Fruit fly (Drosophila melanogaster) ovary, adult (tissue): ENCODE results near the gene Cep290.

Source experiments
- CG17801 ChIP-seq: fragments of 200-800 bp; optimal IDR thresholded peaks from 2 replicates; lab custom pipeline; 2019; ENCODE audit warnings: missing biosample characterization, mild to moderate bottlenecking, missing genetic modification characterization, moderate library complexity; ENCODE audit not compliant: partially characterized antibody

Gene Cep290

DNA sequence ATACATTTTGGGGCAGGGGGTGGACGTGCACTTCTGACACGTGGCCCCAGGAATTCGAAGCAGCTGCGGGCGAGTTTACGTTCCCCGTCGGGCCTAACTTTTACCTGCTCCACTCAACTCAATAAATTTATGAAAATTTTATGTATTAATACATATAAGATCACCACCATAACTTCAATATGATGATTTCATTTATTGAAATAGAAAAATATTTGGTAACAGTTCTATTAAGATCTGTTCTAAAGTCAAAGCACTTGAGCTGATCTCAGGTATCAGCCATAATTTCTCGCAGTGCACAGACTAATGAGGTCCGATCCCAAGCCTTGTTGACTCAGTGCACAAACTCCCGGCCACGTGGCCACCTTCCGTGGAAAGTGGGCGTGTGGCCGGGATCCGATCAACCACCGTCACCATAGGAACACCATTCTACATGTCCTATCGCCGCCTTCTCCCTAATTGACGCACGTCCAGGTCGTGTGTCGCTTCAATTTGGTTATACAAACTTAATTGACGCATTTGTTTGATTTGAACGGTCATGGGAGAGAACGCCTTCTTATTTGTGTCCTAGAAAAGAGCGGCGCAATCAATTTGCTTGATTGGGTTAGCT lies 33.6 kb upstream of the Cep290 start:
- no peak for TF ChIP-seq CG17801 (GFP tag; lab: Kevin White, UChicago)

DNA sequence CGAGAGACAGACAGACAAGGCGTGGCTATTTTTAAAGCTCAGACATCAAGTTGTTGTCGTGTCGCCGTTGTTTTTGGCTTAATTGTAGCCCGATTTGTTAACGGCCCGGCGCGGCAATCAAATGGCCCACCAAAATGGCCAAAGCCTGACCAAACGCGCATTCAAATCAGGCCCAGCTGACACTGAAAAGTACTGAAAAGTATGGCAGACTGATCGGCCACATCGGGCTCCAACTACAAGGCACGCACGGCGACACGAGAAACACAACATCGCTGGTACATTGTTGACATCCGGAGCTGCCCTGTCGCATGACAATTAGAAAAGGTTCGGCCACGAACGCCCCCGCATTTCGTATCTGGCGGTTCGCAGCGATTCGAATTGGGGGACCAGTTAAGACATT lies 31.9 kb upstream of the Cep290 start:
- TF ChIP-seq CG17801 (GFP tag; lab: Kevin White, UChicago), result no peak

DNA sequence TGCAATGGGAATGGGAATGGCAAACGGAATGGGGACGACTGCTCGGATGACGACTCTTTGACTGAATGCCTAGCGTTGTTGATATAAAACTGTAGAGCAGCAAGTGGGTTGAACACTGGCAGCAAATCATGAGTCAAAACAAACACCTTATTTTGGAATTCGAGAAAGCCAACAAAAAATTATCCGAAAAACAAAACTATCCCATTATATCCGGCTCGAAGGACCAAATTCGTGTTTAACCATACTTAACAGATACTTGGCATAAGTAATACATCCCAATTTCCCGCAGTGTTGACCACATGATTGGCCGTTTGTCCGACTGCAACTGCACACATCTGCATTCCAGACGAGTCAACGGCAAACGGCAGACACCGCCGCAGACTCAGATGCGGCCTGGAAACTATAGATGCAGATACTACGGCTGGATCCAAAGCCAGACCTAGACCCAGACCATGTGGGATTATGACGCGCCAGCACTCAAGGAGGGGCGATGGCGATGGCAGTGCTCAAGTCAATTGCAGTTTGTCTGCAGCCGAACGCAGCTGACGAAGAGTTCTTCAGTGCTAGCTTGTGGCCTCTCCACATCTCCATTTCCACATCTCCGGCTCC lies 30.4 kb upstream of the Cep290 start:
- TF ChIP-seq CG17801 (GFP tag; lab: Kevin White, UChicago), result no peak

DNA sequence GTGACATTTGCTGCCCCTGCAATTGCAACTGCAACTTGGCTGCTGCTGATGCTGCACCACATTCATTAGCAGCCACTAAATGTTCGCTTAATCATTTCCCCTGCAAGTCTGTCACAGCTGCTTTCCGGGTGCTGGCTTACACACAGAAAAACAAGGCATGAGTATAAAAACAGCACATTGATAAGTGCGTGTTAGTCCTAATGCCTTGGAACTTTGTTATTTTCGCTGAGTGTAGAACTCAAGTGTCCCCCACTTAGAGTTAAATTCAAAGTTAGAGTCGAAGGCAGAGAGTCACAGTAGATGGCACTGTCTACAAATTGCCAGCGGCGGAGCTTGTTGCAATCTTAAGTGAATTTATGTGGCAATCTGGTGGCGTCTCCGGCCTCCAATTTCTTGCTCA lies 29.8 kb upstream of the Cep290 start:
- no peak for TF ChIP-seq CG17801 (GFP tag; lab: Kevin White, UChicago)

DNA sequence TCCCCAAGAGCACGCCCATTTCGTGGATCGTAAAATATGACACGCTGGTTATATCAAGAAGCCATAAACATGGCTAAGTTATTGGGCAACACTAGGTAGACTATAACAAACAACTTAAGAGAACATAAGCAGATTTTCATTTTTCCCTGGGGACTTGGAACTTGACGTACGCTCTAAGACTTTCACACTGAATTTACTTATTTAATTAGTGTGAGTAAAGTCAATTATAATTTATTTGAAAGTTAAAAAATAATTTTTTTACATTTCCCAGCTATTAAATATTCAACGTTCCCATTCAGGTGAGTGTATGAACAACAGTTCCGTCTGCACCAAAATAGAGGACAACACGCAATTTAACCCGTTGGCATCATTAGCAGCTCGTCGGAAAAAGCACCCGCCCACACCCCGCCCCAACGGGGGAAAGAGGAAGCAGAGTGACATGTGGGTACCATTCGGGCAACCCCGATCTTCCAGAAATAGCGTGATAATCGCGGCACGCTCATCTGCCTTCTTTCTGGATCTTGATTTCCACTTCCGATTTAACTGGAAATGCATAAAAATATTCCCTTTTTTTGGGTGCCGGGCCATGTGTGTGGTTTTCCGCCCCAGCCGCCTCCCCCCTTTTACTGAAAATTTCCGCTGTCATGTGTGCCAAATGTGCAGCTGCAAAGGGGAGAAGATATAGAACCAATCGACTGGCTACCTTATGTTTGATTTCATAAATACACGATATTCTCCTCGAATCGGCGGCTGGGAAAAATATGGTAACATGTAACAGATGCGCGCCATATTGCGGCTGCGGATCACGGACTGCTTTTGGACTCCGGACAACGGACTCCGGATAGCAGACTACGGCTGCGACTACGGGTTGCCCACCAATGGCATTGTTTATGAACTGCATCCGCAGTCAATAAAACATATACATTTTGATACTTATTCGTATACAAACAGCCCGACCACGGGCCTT lies 28.2 kb upstream of the Cep290 start:
- TF ChIP-seq CG17801 (GFP tag; lab: Kevin White, UChicago), result no peak

DNA sequence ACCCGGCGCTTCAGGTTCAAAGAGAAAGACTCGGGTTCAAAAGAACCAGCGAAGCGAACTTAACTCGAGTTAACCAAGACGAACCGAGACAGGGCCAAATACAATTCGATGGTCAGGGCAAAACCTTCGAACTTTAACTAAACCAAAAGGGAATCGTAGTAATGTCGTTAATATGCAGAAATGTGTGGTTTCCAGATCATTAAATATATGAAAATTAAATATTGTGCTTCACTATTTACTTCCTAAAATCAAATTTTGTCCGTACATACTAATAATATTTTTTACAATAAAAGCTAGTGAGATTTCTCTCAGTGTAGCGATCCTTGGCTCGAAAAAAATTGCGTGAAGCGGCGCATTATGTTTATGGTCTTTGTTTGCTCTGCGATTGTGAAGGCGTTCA lies 26.0 kb upstream of the Cep290 start:
- no peak for TF ChIP-seq CG17801 (GFP tag; lab: Kevin White, UChicago)

DNA sequence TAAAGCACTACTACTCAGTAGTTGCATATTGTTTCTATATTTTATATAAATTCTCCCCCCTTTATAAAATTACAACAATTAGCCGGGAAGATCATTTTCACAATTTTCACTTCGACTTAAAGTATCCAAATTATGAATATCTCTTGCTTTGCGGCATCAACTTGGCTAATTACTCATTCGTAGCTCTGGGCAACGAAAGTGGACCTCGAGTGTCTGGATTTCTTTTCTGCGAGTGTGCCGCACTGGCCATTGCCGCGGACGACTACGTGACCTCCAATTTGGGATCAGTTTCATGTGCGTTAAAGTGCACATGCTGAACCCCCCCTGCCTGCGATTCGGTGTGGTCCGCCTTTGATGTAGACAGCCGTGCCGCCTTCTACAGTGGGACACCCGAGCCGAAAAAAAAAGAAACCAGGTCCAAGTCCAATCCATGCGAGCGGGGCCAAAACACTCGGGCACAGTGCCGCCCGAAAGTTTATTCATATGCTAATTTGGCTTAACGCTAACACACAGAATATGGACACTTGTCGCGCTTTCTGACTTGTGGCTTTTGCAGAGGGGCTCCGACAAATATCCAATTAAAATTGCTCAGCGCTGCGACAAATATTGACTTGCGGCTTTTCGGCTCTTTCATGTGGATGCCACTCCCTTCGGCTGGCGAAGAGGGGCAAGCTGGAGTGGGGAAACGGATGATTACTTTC lies 25.1 kb upstream of the Cep290 start:
- no peak for TF ChIP-seq CG17801 (GFP tag; lab: Kevin White, UChicago)

DNA sequence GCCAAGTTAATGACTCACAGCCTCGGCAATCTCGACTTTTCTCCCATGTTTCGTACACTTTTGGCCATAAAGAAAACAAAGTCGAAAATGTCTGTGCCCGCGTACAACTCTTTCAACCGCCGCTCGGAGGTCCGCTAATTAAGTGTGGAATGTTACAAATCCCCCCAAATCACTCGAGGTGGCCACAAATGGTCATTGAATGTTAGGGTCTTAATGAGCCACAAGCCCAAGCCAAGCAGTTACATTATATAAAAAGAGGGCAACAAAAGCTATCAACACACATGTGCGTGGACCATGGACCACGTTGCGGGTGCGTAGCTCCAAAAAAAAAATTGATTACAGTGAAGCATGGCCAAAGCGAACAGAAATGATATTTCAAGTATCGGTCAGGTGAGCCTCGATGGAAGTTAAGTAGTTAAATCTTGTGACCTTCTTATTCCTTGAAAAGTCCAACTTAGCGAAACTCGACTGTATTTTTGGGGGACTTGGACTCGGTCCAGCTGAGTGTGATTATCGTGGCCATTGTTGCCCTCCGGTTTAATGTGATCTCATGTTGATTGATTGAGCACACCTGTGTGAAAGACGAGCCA lies 24.3 kb upstream of the Cep290 start:
- no peak for TF ChIP-seq CG17801 (GFP tag; lab: Kevin White, UChicago)

DNA sequence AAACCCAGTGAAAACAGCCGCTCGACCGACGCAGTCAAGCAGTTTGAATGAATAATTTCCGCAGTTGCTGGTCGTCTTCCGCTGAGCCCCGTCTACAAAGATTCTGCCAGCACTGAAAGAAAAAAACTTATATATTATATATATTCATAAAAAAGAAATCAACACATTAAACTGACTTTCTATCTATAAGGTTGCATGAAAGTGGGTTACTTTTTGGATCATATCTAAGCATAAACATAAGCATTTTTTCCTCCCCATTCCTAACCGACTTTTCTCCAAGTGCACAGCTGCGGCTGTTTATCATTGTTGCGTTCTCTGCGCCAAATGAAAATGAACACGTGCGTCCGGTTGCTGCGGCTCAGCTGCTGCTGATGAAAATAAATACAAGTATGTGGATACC lies 23.4 kb upstream of the Cep290 start:
- TF ChIP-seq CG17801 (GFP tag; lab: Kevin White, UChicago), result peak; percentile 64

DNA sequence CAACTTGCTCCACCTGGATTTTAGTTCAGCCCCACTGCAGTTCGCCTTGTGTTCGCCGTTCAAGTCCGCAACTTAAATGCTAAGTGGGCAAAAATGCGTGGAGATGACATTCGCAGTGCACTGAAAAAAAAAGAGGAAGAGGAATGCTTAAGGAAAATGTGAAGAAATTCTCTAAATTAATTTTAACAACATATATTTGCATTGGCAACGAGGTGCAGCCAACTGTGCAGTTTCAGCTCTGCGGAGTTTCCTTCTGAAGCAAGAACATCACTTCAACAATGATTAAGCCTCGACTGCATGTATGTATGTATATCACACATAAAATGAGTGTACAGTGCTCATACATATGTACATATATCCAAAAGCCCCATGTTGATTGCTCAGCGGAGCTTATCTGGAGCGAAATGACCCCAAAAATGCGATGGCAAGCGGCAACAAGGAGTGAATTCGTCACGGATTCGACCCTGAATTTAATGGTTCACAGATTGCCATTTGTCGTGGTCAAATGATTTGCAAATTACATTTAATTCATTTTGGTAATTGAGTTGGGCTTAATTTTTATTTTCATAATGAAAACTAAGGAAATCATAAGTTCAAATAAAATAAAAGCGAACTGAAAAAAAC lies 22.6 kb upstream of the Cep290 start:
- no peak for TF ChIP-seq CG17801 (GFP tag; lab: Kevin White, UChicago)

DNA sequence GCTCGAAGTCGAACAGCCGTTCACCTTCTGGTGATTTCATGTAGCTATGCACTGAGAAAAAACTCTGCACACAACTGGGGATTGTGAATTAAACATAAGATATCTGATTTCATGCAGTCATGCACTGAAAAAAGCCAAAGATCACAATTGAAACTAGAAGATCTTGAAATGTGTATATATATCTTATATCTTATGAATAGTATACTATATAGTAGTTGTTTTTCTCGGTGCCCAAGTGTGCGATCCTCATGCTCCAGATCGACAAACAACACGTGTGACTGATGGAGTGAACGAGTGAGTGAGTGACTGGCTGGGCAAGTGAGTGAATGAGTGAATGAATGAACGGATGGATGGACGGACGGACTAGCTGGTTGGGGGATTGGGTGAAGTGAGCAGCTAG lies 21.8 kb upstream of the Cep290 start:
- no peak for TF ChIP-seq CG17801 (GFP tag; lab: Kevin White, UChicago)

DNA sequence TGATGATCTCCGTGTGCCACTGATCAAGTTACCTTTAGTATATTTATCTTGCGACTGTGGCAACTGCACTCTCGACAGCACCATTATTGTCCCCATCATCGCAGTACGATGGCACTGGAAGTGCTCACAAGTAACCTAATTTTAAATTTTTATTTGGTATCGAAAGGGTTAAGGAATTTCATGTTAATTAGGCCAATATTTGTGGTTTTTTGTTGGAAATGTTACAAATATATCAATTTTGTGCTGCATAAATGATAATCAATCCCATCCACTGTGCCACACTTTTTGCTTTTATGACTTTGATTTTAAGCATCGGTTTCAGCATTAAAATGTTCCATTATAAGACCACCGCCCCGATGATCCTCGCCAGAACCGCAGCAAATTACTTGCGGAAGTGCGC lies 21.1 kb upstream of the Cep290 start:
- no peak for TF ChIP-seq CG17801 (GFP tag; lab: Kevin White, UChicago)

DNA sequence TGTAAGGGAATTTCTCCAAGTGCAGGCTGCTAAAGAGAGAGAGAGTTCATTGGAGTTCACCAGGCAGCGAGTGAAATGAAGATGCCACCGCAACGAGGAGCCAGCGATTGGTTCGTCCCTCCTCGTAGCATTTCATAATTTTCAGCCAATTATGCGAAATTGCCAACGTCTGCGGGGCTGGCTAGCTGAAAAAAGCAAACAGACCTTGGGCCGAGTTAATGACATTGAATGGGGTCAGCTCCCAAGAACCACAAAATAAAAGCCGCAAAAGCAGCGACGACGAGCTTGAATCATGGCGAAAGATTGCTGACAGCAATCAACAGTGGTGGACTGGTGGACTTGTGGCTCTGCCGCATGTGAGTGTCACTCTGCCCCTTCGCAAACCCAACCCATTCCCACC lies 20.1 kb upstream of the Cep290 start:
- TF ChIP-seq CG17801 (GFP tag; lab: Kevin White, UChicago), result peak; percentile 8

DNA sequence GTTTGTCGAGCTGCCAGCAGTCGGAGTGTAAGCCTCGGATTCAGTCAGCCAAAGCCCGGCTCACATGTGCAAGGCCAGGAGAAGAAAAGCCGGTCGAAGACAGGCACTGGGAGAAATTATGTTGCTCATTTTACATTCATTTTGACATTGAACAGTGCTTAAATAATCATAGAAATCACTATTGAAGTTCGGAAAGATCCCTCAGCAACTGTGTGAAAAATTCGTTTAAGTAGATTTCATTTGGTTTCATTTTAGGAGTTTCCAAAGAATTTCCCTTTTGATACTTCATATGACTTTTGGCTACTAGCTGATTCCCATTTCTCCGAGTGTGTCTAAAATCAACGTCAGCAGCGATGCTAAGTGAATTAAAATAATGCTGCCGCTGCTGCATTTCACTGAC lies 19.3 kb upstream of the Cep290 start:
- peak; percentile 71 for TF ChIP-seq CG17801 (GFP tag; lab: Kevin White, UChicago)
